Fruit fly (Drosophila melanogaster): ENCODE measurements around the gene CG6923.

DNA sequence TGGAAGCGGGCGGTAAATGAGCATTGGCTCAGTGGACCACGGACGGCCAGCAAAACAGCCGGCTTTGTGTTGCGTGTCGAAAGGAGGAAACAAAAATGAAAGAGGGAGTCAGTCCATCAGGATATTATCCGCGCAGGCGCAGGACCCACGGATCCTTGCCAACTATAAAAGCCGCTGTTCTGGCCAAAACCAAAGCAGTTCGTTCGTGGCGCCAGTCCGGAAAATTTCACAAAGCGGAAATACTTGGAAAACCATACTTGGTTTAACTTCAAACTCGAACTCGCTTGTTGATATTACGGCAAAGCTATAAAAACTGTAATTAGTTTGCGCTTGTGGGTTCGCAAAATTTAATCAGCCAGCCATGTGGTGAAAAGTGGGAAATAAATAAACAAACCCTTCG lies 28.2 kb downstream of the CG6923 start, which contains the start of gene CG12594:
- TF ChIP-seq OdsH (GFP tag; optimal IDR thresholded peaks at IDR 0.05) (no peak), Myc (optimal IDR thresholded peaks at IDR 0.05) (no peak), Dfd (GFP tag; optimal IDR thresholded peaks at IDR 0.05) (no peak), psq (GFP tag; optimal IDR thresholded peaks at IDR 0.05) (no peak), dmrt93B (GFP tag; optimal IDR thresholded peaks at IDR 0.05) (no peak), h (GFP tag; optimal IDR thresholded peaks at IDR 0.05) (no peak), Hr78 (GFP tag; optimal IDR thresholded peaks at IDR 0.05) (no peak)
